Worm (Caenorhabditis elegans) whole organism, L1 larva: Measurements from ENCODE around the gene far-6.

Experiments used
- C04F5.9 ChIP-seq: sonication (generic microtip); optimal IDR thresholded peaks from 2 replicates; lab custom pipeline; 2016; ENCODE audit warnings: missing genetic modification characterization, missing compliant biosample characterization
- F16B12.6 ChIP-seq: fragments of 150-350 bp; optimal IDR thresholded peaks from 2 replicates; lab custom pipeline; 2014; ENCODE audit warnings: missing biosample characterization, missing genetic modification characterization
- Y116A8C.19 ChIP-seq: sonication (generic microtip); optimal IDR thresholded peaks from 2 replicates; lab custom pipeline; 2016; ENCODE audit warnings: missing compliant biosample characterization, missing genetic modification characterization, borderline replicate concordance
- aly-2 ChIP-seq: fragments of 150-350 bp; optimal IDR thresholded peaks from 2 replicates; lab custom pipeline; 2014; ENCODE audit warnings: missing biosample characterization, missing genetic modification characterization
- ama-1 ChIP-seq: fragments of 150-350 bp; optimal IDR thresholded peaks from 2 replicates; lab custom pipeline; 2014
- blmp-1 ChIP-seq: fragments of 150-350 bp; optimal IDR thresholded peaks from 2 replicates; lab custom pipeline; 2014; ENCODE audit warnings: missing biosample characterization, missing genetic modification characterization
- ceh-8 ChIP-seq: fragments of 200-800 bp; sonication (Bioruptor generic); optimal IDR thresholded peaks from 2 replicates; lab custom pipeline; 2018; ENCODE audit warnings: mild to moderate bottlenecking, missing genetic modification characterization, moderate library complexity, missing compliant biosample characterization
- ceh-88 ChIP-seq: fragments of 200-800 bp; sonication (Bioruptor generic); IDR thresholded peaks from 2 replicates; pipeline ENCODE4 v1.3.6; 2022; ENCODE audit warnings: missing genetic modification characterization, missing compliant biosample characterization
- ces-1 ChIP-seq: fragments of 150-350 bp; optimal IDR thresholded peaks from 2 replicates; lab custom pipeline; 2014; ENCODE audit warnings: missing biosample characterization, missing genetic modification reagents, missing genetic modification characterization
- efl-1 ChIP-seq, 4 experiments: fragments of 150-350 bp; optimal IDR thresholded peaks in 3 of 4; peaks in 1 of 4; 1 replicate in 1 of 4; 2 replicates in 3 of 4; lab custom pipeline; 2014; ENCODE audit warnings: missing biosample characterization in 2 of 4, missing genetic modification characterization in 2 of 4, missing genetic modification reagents in 2 of 4
- egl-13 ChIP-seq: sonication (generic microtip); optimal IDR thresholded peaks from 2 replicates; lab custom pipeline; 2016; ENCODE audit warnings: missing genotype, missing genetic modification reagents, missing genetic modification characterization, missing compliant biosample characterization
- egl-27 ChIP-seq, 2 experiments: fragments of 150-350 bp in 1 of 2; sonication (generic microtip); optimal IDR thresholded peaks; 3 replicates each; lab custom pipeline; 2017 to 2018; ENCODE audit warnings: missing biosample characterization in 2 of 2, missing genetic modification characterization in 2 of 2, missing genetic modification reagents in 2 of 2
- elt-3 ChIP-seq, 6 experiments: fragments of 150-350 bp in 1 of 6; sonication (generic microtip); optimal IDR thresholded peaks; 2 replicates each; lab custom pipeline; 2017 to 2018; ENCODE audit warnings: missing biosample characterization in 6 of 6, missing genetic modification characterization in 6 of 6, inconsistent platforms in 1 of 6
- hlh-4 ChIP-seq: sonication (generic microtip); optimal IDR thresholded peaks from 2 replicates; lab custom pipeline; 2016; ENCODE audit warnings: mild to moderate bottlenecking, missing genetic modification characterization, missing compliant biosample characterization
- irx-1 ChIP-seq: sonication (generic microtip); optimal IDR thresholded peaks from 2 replicates; lab custom pipeline; 2016; ENCODE audit warnings: missing genetic modification characterization, missing compliant biosample characterization
- jun-1 ChIP-seq: fragments of 150-350 bp; optimal IDR thresholded peaks from 2 replicates; lab custom pipeline; 2014; ENCODE audit warnings: missing biosample characterization, missing genetic modification reagents, missing genetic modification characterization
- lin-35 ChIP-seq, 2 experiments: fragments of 150-350 bp; optimal IDR thresholded peaks; 2 replicates each; lab custom pipeline; 2014; ENCODE audit warnings: missing biosample characterization in 2 of 2, missing genetic modification characterization in 2 of 2, missing genetic modification reagents in 2 of 2
- lin-39 ChIP-seq: fragments of 150-350 bp; optimal IDR thresholded peaks from 2 replicates; lab custom pipeline; 2014; ENCODE audit warnings: missing biosample characterization, missing genetic modification reagents, missing genetic modification characterization
- nhr-11 ChIP-seq: fragments of 150-350 bp; optimal IDR thresholded peaks from 2 replicates; lab custom pipeline; 2014; ENCODE audit warnings: missing biosample characterization, missing genetic modification characterization
- nhr-20 ChIP-seq: sonication (generic microtip); optimal IDR thresholded peaks from 2 replicates; lab custom pipeline; 2016; ENCODE audit warnings: mild to moderate bottlenecking, missing genetic modification characterization, missing compliant biosample characterization
- nhr-28 ChIP-seq: fragments of 150-350 bp; optimal IDR thresholded peaks from 2 replicates; lab custom pipeline; 2014; ENCODE audit warnings: missing biosample characterization, missing genetic modification characterization
- nhr-71 ChIP-seq: sonication (generic microtip); optimal IDR thresholded peaks from 2 replicates; lab custom pipeline; 2016; ENCODE audit warnings: mild to moderate bottlenecking, missing genetic modification characterization, moderate library complexity, missing compliant biosample characterization
- nhr-84 ChIP-seq: sonication (generic microtip); optimal IDR thresholded peaks from 2 replicates; lab custom pipeline; 2017; ENCODE audit warnings: missing biosample characterization, missing genetic modification characterization
- nhr-85 ChIP-seq: sonication (generic microtip); peaks from one replicate; lab custom pipeline; 2016; ENCODE audit warnings: missing genetic modification characterization, inconsistent platforms, missing compliant biosample characterization
- pag-3 ChIP-seq: sonication (generic microtip); optimal IDR thresholded peaks from 2 replicates; lab custom pipeline; 2017; ENCODE audit warnings: missing genetic modification characterization, mild to moderate bottlenecking, missing compliant biosample characterization, antibody characterized with exemption, borderline replicate concordance; ENCODE audit not compliant: insufficient read depth
- pax-3 ChIP-seq: fragments of 200-800 bp; sonication (Bioruptor generic); optimal IDR thresholded peaks from 2 replicates; lab custom pipeline; 2018; ENCODE audit warnings: mild to moderate bottlenecking, missing genetic modification characterization, moderate library complexity, missing compliant biosample characterization
- skn-1 ChIP-seq: fragments of 150-350 bp; optimal IDR thresholded peaks from 2 replicates; lab custom pipeline; 2014; ENCODE audit warnings: missing biosample characterization, missing genetic modification characterization
- snpc-4 ChIP-seq: fragments of 150-350 bp; optimal IDR thresholded peaks from 2 replicates; lab custom pipeline; 2014; ENCODE audit warnings: missing biosample characterization, missing genetic modification characterization
- swsn-7 ChIP-seq: sonication (generic microtip); optimal IDR thresholded peaks from 2 replicates; lab custom pipeline; 2016; ENCODE audit warnings: missing genetic modification characterization, missing compliant biosample characterization
- unc-30 ChIP-seq: sonication (generic microtip); optimal IDR thresholded peaks from 2 replicates; lab custom pipeline; 2017; ENCODE audit warnings: missing biosample characterization, missing genetic modification characterization
- ztf-4 ChIP-seq: fragments of 150-350 bp; optimal IDR thresholded peaks from 2 replicates; lab custom pipeline; 2014; ENCODE audit warnings: missing biosample characterization, missing genetic modification characterization

Gene far-6

DNA sequence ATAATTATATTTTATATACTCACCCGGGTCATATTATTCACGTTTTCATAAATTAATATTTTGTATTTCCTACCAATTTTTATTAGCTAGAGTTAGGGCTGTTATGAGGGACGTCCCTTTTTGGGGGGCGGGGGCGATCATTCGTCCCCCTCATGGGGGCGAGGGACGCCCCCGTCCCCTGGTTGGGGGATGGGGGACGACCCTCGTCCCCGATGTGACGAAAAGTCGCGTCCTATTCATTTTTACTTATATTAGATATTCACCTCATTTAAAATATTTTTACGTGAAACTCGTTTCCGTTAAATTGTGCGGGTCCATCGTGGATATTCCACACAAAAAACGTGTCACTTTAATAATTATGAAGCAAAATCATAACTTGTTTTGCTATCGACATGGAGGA, 20.4 kb downstream of the far-6 start, which contains the start of gene W02A2.12:
W02A2.12 (minus strand) TSS at position 240 of the 400 bp plus-strand sequence.
- TF ChIP-seq lin-39 (tag; lab: Kevin White, UChicago) (no peak), egl-27 (tag; optimal IDR thresholded peaks at IDR 0.05; lab: Kevin White, UChicago) (no peak)
- TF ChIP-seq, all 84 proteins: peak for 0

- TF ChIP-seq C04F5.9 (tag; lab: Kevin White, UChicago) (no peak), snpc-4 (tag; lab: Kevin White, UChicago) (no peak), elt-3 (tag; optimal IDR thresholded peaks at IDR 0.05; lab: Kevin White, UChicago) (no peak), nhr-71 (tag; lab: Kevin White, UChicago) (no peak), Y116A8C.19 (tag; lab: Kevin White, UChicago) (no peak), nhr-20 (no peak), jun-1 (no peak), F16B12.6 (tag; lab: Kevin White, UChicago) (no peak), lin-35 (GFP tag; optimal IDR thresholded peaks at IDR 0.05; lab: Kevin White, UChicago) (no peak)
Observed at ce11 chrIV:13353143-13353773, 25.1 kb downstream of the far-6 start, which contains the start of the genes rec-8 and mex-5. TSS of gene rec-8 (minus strand) at chrIV:13353193. TSS of gene mex-5 (plus strand) at chrIV:13353723.

DNA sequence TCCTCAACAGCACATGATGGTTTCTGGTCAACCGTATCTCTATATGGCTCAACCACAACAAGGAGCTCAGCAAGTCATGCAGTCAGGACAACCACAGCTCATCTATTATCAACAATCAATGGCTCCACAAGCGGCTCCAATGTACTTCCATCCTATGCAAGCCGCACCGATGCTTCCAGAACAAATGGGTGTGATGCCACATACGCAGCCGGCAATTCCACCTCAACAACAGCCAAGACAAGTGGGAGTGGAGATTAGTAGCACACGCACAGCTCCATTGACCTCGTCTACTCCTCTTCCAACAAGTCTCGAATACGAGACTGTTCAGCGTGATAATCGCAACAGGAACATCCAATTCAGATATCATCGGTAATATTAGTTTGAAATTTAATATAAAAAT, 25.9 kb downstream of the far-6 start:
- TF ChIP-seq nhr-85 (tag; lab: Kevin White, UChicago) = no peak
- no peak for TF ChIP-seq egl-13 (tag; lab: Kevin White, UChicago)
- TF ChIP-seq Y116A8C.19 (tag; lab: Kevin White, UChicago) = no peak
- TF ChIP-seq ama-1 (lab: Kevin White, UChicago) = no peak
- no peak for TF ChIP-seq efl-1 (optimal IDR thresholded peaks at IDR 0.05; lab: Kevin White, UChicago)
- peak in 1 of 2 experiments; percentile 91 for TF ChIP-seq efl-1 (GFP tag; optimal IDR thresholded peaks at IDR 0.05 in 1 of 2; lab: Kevin White, UChicago)
- no peak for TF ChIP-seq blmp-1 (tag; lab: Kevin White, UChicago)
- TF ChIP-seq, all 84 proteins: peak for 1

DNA sequence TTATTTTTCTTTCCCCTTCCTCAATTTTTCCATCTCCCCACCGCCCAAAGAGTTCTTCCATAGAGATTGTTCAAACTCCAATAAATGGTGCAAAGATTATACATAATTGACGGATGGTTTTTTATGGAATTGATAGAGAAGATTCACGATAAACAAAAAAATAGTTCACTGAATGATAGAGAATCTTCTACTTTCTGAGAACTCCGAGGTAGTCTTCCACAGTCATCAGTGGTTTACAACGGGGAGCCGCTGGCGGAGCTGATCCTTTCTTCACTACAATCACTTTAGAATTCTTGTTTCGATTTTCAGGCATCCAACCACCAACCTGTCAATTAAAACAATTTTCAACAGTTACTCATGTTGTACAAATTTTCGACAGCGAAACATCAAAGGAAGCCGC, 27.8 kb downstream of the far-6 start:
- TF ChIP-seq pax-3 (tag; lab: Kevin White, UChicago) (no peak), nhr-84 (tag; lab: Kevin White, UChicago) (no peak), hlh-4 (no peak), swsn-7 (no peak), egl-13 (tag; lab: Kevin White, UChicago) (no peak), nhr-11 (tag; lab: Kevin White, UChicago) (no peak), ama-1 (lab: Kevin White, UChicago) (no peak), F16B12.6 (tag; lab: Kevin White, UChicago) (no peak), skn-1 (tag; lab: Kevin White, UChicago) (no peak), ceh-88 (GFP tag; lab: Robert Waterston, UW) (no peak), nhr-28 (tag; lab: Kevin White, UChicago) (no peak)
- TF ChIP-seq, all 84 proteins: peak for 0

ce11 chrIV:13358488-13358887, 30.3 kb downstream of the far-6 start, which contains the start of gene W02A2.8:
TSS of gene W02A2.8 (minus strand) at chrIV:13358588.
- TF ChIP-seq ces-1 (GFP tag; lab: Kevin White, UChicago) = no peak

DNA sequence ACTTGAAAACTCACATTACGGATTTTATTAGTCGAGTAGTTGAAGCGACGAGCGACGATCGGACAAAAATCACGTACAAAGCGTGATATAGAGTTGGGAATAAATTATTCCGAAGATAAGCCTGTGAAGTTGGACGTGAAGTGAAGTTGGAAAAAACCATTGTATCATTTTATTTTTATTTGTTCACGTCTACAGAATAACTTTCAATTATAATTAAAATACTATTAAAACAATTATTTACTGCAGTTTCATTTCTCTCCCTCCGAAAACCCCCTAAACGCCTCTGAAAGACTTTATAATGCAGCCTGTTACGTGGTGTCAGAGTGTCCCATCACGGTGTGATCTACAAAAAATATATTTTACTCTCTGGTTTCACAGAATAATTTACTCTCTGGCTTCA, 32.0 kb downstream of the far-6 start, which contains the start of gene Y62E10A.3:
Y62E10A.3 (minus strand) TSS at position 101 of the 400 bp plus-strand sequence.
- TF ChIP-seq unc-30 (tag; lab: Kevin White, UChicago) (no peak), ceh-8 (GFP tag; lab: Kevin White, UChicago) (no peak), ama-1 (lab: Kevin White, UChicago) (no peak), pag-3 (tag; lab: Kevin White, UChicago) (no peak), aly-2 (tag; lab: Kevin White, UChicago) (no peak), blmp-1 (tag; lab: Kevin White, UChicago) (no peak), swsn-7 (no peak), ztf-4 (tag; lab: Kevin White, UChicago) (no peak), irx-1 (tag; lab: Kevin White, UChicago) (no peak), Y116A8C.19 (tag; lab: Kevin White, UChicago) (no peak)
